Fruit fly (Drosophila melanogaster): ENCODE results near the gene Rcd5.

DNA sequence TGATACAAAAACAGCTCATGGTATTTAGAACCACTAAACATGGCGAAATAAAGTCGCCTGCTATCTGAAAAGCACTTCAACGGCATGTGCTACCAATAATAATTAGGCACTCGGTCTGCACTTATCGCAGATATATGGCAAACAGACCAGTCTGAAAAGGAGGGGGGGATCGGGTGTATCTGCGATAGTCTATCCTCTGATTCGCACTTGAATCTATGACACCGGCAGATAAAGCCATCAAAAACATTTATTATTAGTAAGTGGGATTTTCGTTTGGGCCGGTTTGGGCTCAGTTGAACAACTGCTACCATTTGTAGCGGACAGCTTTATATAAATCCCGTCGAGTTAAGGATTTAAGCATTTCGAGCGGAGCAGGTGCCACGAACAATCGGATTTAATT lies 47.0 kb downstream of the Rcd5 start, which contains the start of gene CG14989:
- TF ChIP-seq EcR (GFP tag; optimal IDR thresholded peaks at IDR 0.05), result no peak
- TF ChIP-seq pan (optimal IDR thresholded peaks at IDR 0.05), result no peak
- TF ChIP-seq psq (optimal IDR thresholded peaks at IDR 0.05), result no peak
- TF ChIP-seq Dll (optimal IDR thresholded peaks at IDR 0.05), result no peak

Measured in whole organism.